Fruit fly (Drosophila melanogaster): ENCODE measurements around the gene Tsp86D.

The Tsp86D gene

dm6 chr3R:10868427-10868962 is at the start of gene Tsp86D, which contains the start of gene SelR (continued):
- TF ChIP-seq oc (tag; optimal IDR thresholded peaks at IDR 0.05) (peak; percentile 11), CG6254 (GFP tag; optimal IDR thresholded peaks at IDR 0.05) (no peak), CG15073 (GFP tag; optimal IDR thresholded peaks at IDR 0.05) (no peak), Ets65A (GFP tag) (no peak), Gug (GFP tag; IDR thresholded peaks at IDR 0.05) (no peak), zen (tag; optimal IDR thresholded peaks at IDR 0.05) (peak; percentile 66), CG15269 (tag; optimal IDR thresholded peaks at IDR 0.05) (peak; percentile 35), CG12744 (GFP tag; optimal IDR thresholded peaks at IDR 0.05) (peak; percentile 35), pan (optimal IDR thresholded peaks at IDR 0.05) (no peak), pan (GFP tag; optimal IDR thresholded peaks at IDR 0.05 in 1 of 2, IDR thresholded peaks at IDR 0.05 in 1 of 2) (no peak), CG9727 (GFP tag; optimal IDR thresholded peaks at IDR 0.05) (peak; percentile 42), tx (GFP tag; optimal IDR thresholded peaks at IDR 0.05) (no peak), Dip2 (GFP tag; IDR thresholded peaks at IDR 0.05) (no peak), CG33557 (GFP tag; optimal IDR thresholded peaks at IDR 0.05) (no peak), jumu (GFP tag; optimal IDR thresholded peaks at IDR 0.05) (no peak), lilli (GFP tag; optimal IDR thresholded peaks at IDR 0.05) (peak; percentile 10), mam (GFP tag; optimal IDR thresholded peaks at IDR 0.05) (no peak), danr (GFP tag; IDR thresholded peaks at IDR 0.05) (no peak), CG17385 (GFP tag; optimal IDR thresholded peaks at IDR 0.05) (no peak), esg (GFP tag; conservative IDR thresholded peaks at IDR 0.05) (no peak), zf30C (GFP tag; optimal IDR thresholded peaks at IDR 0.05) (no peak), CG11093 (GFP tag; IDR thresholded peaks at IDR 0.05) (no peak), CG7357 (GFP tag; IDR thresholded peaks at IDR 0.05) (no peak), gce (GFP tag; IDR thresholded peaks at IDR 0.05) (no peak), gro (GFP tag; optimal IDR thresholded peaks at IDR 0.05) (peak; percentile 61), CG13424 (tag; optimal IDR thresholded peaks at IDR 0.05) (no peak), Doc2 (GFP tag; IDR thresholded peaks at IDR 0.05) (no peak), CG11456 (GFP tag; IDR thresholded peaks at IDR 0.05) (no peak), CG4328 (GFP tag; optimal IDR thresholded peaks at IDR 0.05) (peak; percentile 65), CG15601 (tag; optimal IDR thresholded peaks at IDR 0.05) (peak; percentile 32), al (GFP tag; IDR thresholded peaks at IDR 0.05) (no peak), Atf-2 (GFP tag; optimal IDR thresholded peaks at IDR 0.05) (no peak), CG11247 (GFP tag; IDR thresholded peaks at IDR 0.05) (no peak), CG32767 (GFP tag; IDR thresholded peaks at IDR 0.05) (peak; percentile 45; the same call in 1 of the 2 replicates), Spps (tag; optimal IDR thresholded peaks at IDR 0.05) (no peak), CG7928 (GFP tag; optimal IDR thresholded peaks at IDR 0.05) (peak; percentile 22), C15 (GFP tag; IDR thresholded peaks at IDR 0.05) (no peak), lbe (GFP tag; optimal IDR thresholded peaks at IDR 0.05) (no peak), btn (GFP tag; optimal IDR thresholded peaks at IDR 0.05) (no peak), CG14441 (GFP tag; IDR thresholded peaks at IDR 0.05) (no peak), jigr1 (GFP tag; IDR thresholded peaks at IDR 0.05) (no peak), CG17912 (GFP tag; optimal IDR thresholded peaks at IDR 0.05) (peak; percentile 57), Oaz (GFP tag; IDR thresholded peaks at IDR 0.05) (no peak), knrl (GFP tag; IDR thresholded peaks at IDR 0.05; ENCODE audit: partially characterized antibody) (peak; percentile 60), vnd (GFP tag; IDR thresholded peaks at IDR 0.05; ENCODE audit: partially characterized antibody) (no peak), CG17802 (tag; optimal IDR thresholded peaks at IDR 0.05) (no peak), CG5180 (GFP tag; optimal IDR thresholded peaks at IDR 0.05) (no peak), H15 (GFP tag; IDR thresholded peaks at IDR 0.05) (no peak), chn (GFP tag; optimal IDR thresholded peaks at IDR 0.05) (no peak), CG2202 (tag; optimal IDR thresholded peaks at IDR 0.05) (no peak), insv (GFP tag; optimal IDR thresholded peaks at IDR 0.05) (peak in 1 of 2 experiments; percentile 35), H2.0 (GFP tag; IDR thresholded peaks at IDR 0.05) (no peak)

Measured in whole organism, embryonic.